Worm (Caenorhabditis elegans): ENCODE results near the gene B0302.2.

B0302.2 gene

ce11 chrX:17135704-17136103 is 42.6 kb upstream of the B0302.2 start (continued):
- TF ChIP-seq ceh-27 (GFP tag; optimal IDR thresholded peaks at IDR 0.05) (no peak), tbx-9 (tag; optimal IDR thresholded peaks at IDR 0.05; ENCODE audit: borderline replicate concordance) (no peak), sdz-38 (tag; optimal IDR thresholded peaks at IDR 0.05) (no peak), T07F8.4 (tag; optimal IDR thresholded peaks at IDR 0.05) (no peak), F37B4.10 (GFP tag; IDR thresholded peaks at IDR 0.05) (no peak), snpc-1.1 (tag; optimal IDR thresholded peaks at IDR 0.05; ENCODE audit: insufficient read depth) (no peak), rpc-1 (optimal IDR thresholded peaks at IDR 0.05) (no peak), rpc-1 (tag; optimal IDR thresholded peaks at IDR 0.05) (no peak), Y95B8A.8 (GFP tag; IDR thresholded peaks at IDR 0.05) (no peak), pha-4 (tag; optimal IDR thresholded peaks at IDR 0.05) (no peak), nfyb-1 (GFP tag; IDR thresholded peaks at IDR 0.05) (0 out of 2 replicates have a peak, but pooled peaks have one; percentile 61), him-1 (tag; optimal IDR thresholded peaks at IDR 0.05) (no peak), B0019.2 (GFP tag; conservative IDR thresholded peaks at IDR 0.05) (no peak), nhr-80 (tag; optimal IDR thresholded peaks at IDR 0.05) (peak; percentile 64), hlh-26 (GFP tag; conservative IDR thresholded peaks at IDR 0.05) (no peak), K12H6.12 (tag; optimal IDR thresholded peaks at IDR 0.05) (no peak), snpc-3.4 (tag; optimal IDR thresholded peaks at IDR 0.05) (no peak), nfya-2 (GFP tag; IDR thresholded peaks at IDR 0.05) (no peak), lsy-27 (tag; optimal IDR thresholded peaks at IDR 0.05; ENCODE audit: borderline replicate concordance, insufficient read depth) (no peak), unc-62 (GFP tag; optimal IDR thresholded peaks at IDR 0.05) (no peak), C06A6.2 (GFP tag; conservative IDR thresholded peaks at IDR 0.05) (no peak)

ce11 chrX:17138060-17138557 is 40.2 kb upstream of the B0302.2 start, which contains the start of gene cnp-3:
Gene cnp-3 (minus strand): TSS chrX:17138110.
- TF ChIP-seq T26A5.8 (tag; optimal IDR thresholded peaks at IDR 0.05) (no peak), nhr-80 (tag; optimal IDR thresholded peaks at IDR 0.05) (peak; percentile 36), ekl-4 (GFP tag; IDR thresholded peaks at IDR 0.05) (no peak), rec-8 (tag; optimal IDR thresholded peaks at IDR 0.05) (no peak), madf-3 (GFP tag; IDR thresholded peaks at IDR 0.05) (no peak), hsf-1 (GFP tag; IDR thresholded peaks at IDR 0.05) (no peak), ztf-18 (tag; optimal IDR thresholded peaks at IDR 0.05) (no peak), lin-40 (tag; optimal IDR thresholded peaks at IDR 0.05) (peak; percentile 21), egrh-3 (GFP tag; IDR thresholded peaks at IDR 0.05) (no peak), Y79H2A.3 (GFP tag; conservative IDR thresholded peaks at IDR 0.05) (no peak), hlh-12 (tag; optimal IDR thresholded peaks at IDR 0.05) (no peak), sdz-38 (tag; optimal IDR thresholded peaks at IDR 0.05) (no peak), hrde-1 (tag; optimal IDR thresholded peaks at IDR 0.05; ENCODE audit: borderline replicate concordance) (no peak), chd-7 (tag; optimal IDR thresholded peaks at IDR 0.05) (no peak), ztf-25 (GFP tag; IDR thresholded peaks at IDR 0.05) (no peak), ztf-26 (tag; optimal IDR thresholded peaks at IDR 0.05) (peak; percentile 64), die-1 (tag; optimal IDR thresholded peaks at IDR 0.05) (no peak), F57A8.1 (GFP tag; optimal IDR thresholded peaks at IDR 0.05) (no peak), attf-6 (GFP tag; IDR thresholded peaks at IDR 0.05) (no peak), cebp-1 (GFP tag; IDR thresholded peaks at IDR 0.05) (peak; percentile 60; the same call in 1 of the 2 replicates), cebp-1 (tag; optimal IDR thresholded peaks at IDR 0.05) (peak; percentile 85), madf-8 (GFP tag; conservative IDR thresholded peaks at IDR 0.05) (no peak), Y56A3A.18 (GFP tag; IDR thresholded peaks at IDR 0.05) (no peak), repo-1 (tag; optimal IDR thresholded peaks at IDR 0.05) (no peak), ztf-6 (GFP tag; IDR thresholded peaks at IDR 0.05) (no peak), lin-26 (GFP tag; IDR thresholded peaks at IDR 0.05) (0 out of 2 replicates have a peak, but pooled peaks have one; percentile 39), D2030.7 (GFP tag; IDR thresholded peaks at IDR 0.05) (no peak), snpc-1.1 (tag; optimal IDR thresholded peaks at IDR 0.05; ENCODE audit: insufficient read depth) (no peak), Y53F4B.3 (GFP tag; IDR thresholded peaks at IDR 0.05) (no peak), dpl-1 (GFP tag; optimal IDR thresholded peaks at IDR 0.05) (no peak)
